Fruit fly (Drosophila melanogaster) whole organism, larva: ENCODE data around the gene uncNacbeta.

ENCODE experiments used
- noc ChIP-seq: fragments of 200-800 bp; sonication (Bioruptor generic); optimal IDR thresholded peaks from 3 replicates; lab custom pipeline; 2019; ENCODE audit warnings: missing biosample characterization, mild to moderate bottlenecking, missing genetic modification characterization, moderate library complexity

Gene uncNacbeta

dm6 chr2L:514124-514818 is 49.3 kb downstream of the uncNacbeta start:
- TF ChIP-seq noc (tag; lab: Kevin White, UChicago) = no peak

DNA sequence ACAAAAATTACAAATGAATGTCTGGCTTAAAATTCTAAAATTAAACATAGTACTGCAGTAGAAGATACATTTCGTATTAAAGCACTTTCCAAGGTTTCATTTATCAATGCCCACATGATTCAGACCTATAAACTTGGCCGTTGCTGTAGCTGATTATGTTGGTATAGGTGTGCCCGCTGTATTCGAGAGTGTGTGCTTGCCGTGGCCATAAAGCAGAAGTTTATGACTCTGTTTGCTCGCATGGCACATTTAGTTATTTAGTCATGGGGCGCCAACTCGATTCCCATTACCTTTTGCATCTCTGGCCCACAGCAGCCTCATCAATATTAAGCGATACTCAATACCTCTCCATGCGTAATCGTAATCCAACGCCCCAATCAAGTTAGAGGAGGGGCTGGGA is 50.6 kb downstream of the uncNacbeta start:
- TF ChIP-seq noc (tag; lab: Kevin White, UChicago) = no peak

DNA sequence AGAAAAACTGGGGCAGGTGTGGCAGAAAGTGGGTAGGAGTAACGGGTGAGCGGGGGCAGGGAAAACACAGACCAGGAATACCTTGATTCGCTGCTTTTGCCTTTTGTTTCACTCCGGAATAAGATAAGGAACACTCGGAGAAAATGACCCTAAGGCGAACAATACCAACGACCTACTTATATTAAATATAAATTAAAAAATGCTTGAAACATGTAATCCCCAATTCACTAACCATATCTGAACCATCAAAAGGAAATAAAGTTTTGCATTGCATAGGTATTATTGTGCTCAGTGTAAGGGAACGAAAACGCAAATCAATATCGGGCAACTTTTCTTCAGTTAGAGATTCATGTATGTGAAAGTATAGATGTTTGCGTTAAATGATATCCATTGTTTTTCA is 51.6 kb downstream of the uncNacbeta start:
- no peak for TF ChIP-seq noc (tag; lab: Kevin White, UChicago)
